Fruit fly (Drosophila melanogaster) whole organism, embryonic: Measurements from ENCODE around the gene CG5892.
A peak's percentile ranks its signal among the peaks of the same experiment; 100 is the strongest.

Source experiments
- Asciz ChIP-seq: fragments of 200-800 bp; sonication (Bioruptor generic); optimal IDR thresholded peaks from 2 replicates; lab custom pipeline; 2017; ENCODE audit warnings: missing biosample characterization, mild to moderate bottlenecking, missing genetic modification characterization, missing genetic modification reagents
- CG11695 ChIP-seq: fragments of 200-800 bp; sonication (Bioruptor generic); IDR thresholded peaks from 3 replicates; pipeline ENCODE4 v1.3.6; 2022; ENCODE audit warnings: missing biosample characterization, missing genetic modification characterization
- CG12155 ChIP-seq: fragments of 200-800 bp; sonication (Bioruptor generic); optimal IDR thresholded peaks from 3 replicates; lab custom pipeline; 2016; ENCODE audit warnings: missing biosample characterization, missing genetic modification characterization
- CG12391 ChIP-seq: fragments of 200-800 bp; sonication (Bioruptor generic); optimal IDR thresholded peaks from 3 replicates; lab custom pipeline; 2018; ENCODE audit warnings: missing biosample characterization, mild to moderate bottlenecking, missing genetic modification characterization, moderate library complexity
- CG1529 ChIP-seq: fragments of 200-800 bp; sonication (Bioruptor generic); optimal IDR thresholded peaks from 3 replicates; lab custom pipeline; 2018; ENCODE audit warnings: missing biosample characterization, missing genetic modification characterization
- CG16813 ChIP-seq: fragments of 200-800 bp; sonication (Bioruptor generic); IDR thresholded peaks from 3 replicates; pipeline ENCODE4 v1.3.6; 2022; ENCODE audit warnings: missing biosample characterization, missing genetic modification characterization; ENCODE audit not compliant: partially characterized antibody
- CG17328 ChIP-seq: fragments of 200-800 bp; sonication (Bioruptor generic); IDR thresholded peaks from 2 replicates; pipeline ENCODE4 v1.3.6; 2022; ENCODE audit warnings: missing biosample characterization, missing genetic modification characterization
- CG17829 ChIP-seq: fragments of 200-800 bp; optimal IDR thresholded peaks from 2 replicates; lab custom pipeline; 2019; ENCODE audit warnings: missing biosample characterization, mild to moderate bottlenecking, missing genetic modification characterization, moderate library complexity
- CG17912 ChIP-seq: fragments of 200-800 bp; sonication (Bioruptor generic); optimal IDR thresholded peaks from 2 replicates; lab custom pipeline; 2018; ENCODE audit warnings: missing biosample characterization, mild to moderate bottlenecking, missing genetic modification characterization
- CG32767 ChIP-seq: fragments of 200-800 bp; sonication (Bioruptor generic); IDR thresholded peaks from 2 replicates; pipeline ENCODE4 v1.3.6; 2022; ENCODE audit warnings: missing biosample characterization, missing genetic modification characterization
- CG33557 ChIP-seq: fragments of 200-800 bp; sonication (Bioruptor generic); optimal IDR thresholded peaks from 2 replicates; lab custom pipeline; 2019; ENCODE audit warnings: missing biosample characterization, mild to moderate bottlenecking, missing genetic modification characterization, moderate library complexity
- CG4617 ChIP-seq: fragments of 200-800 bp; sonication (Bioruptor generic); optimal IDR thresholded peaks from 3 replicates; lab custom pipeline; 2016; ENCODE audit warnings: missing biosample characterization, missing genetic modification characterization, borderline replicate concordance
- CG5953 ChIP-seq: fragments of 200-800 bp; sonication (Bioruptor generic); IDR thresholded peaks from 2 replicates; pipeline ENCODE4 v1.3.6; 2022; ENCODE audit warnings: missing biosample characterization, missing genetic modification characterization
- CG7745 ChIP-seq: fragments of 200-800 bp; sonication (Bioruptor generic); optimal IDR thresholded peaks from 2 replicates; lab custom pipeline; 2018; ENCODE audit warnings: missing biosample characterization, mild to moderate bottlenecking, missing genetic modification characterization, moderate library complexity
- CG7987 ChIP-seq: fragments of 200-800 bp; sonication (Bioruptor generic); optimal IDR thresholded peaks from 2 replicates; lab custom pipeline; 2018; ENCODE audit warnings: missing biosample characterization, mild to moderate bottlenecking, missing genetic modification characterization, moderate library complexity
- CG8290 ChIP-seq, 3 experiments: fragments of 200-800 bp; sonication (Bioruptor generic); optimal IDR thresholded peaks; 2 replicates each; lab custom pipeline; 2016 to 2019; ENCODE audit warnings: missing biosample characterization in 3 of 3, missing genetic modification characterization in 3 of 3, mild to moderate bottlenecking in 2 of 3, moderate library complexity in 1 of 3
- CG8765 ChIP-seq: fragments of 200-800 bp; sonication (Bioruptor generic); IDR thresholded peaks from 2 replicates; pipeline ENCODE4 v1.3.6; 2022; ENCODE audit warnings: missing biosample characterization, missing genetic modification characterization
- CrebB ChIP-seq: fragments of 200-800 bp; sonication (Bioruptor generic); optimal IDR thresholded peaks from 3 replicates; lab custom pipeline; 2018; ENCODE audit warnings: missing biosample characterization, mild to moderate bottlenecking, missing genetic modification characterization
- Dbx ChIP-seq: fragments of 200-800 bp; sonication (Bioruptor generic); IDR thresholded peaks from 3 replicates; pipeline ENCODE4 v1.3.6; 2022; ENCODE audit warnings: missing biosample characterization, missing genetic modification characterization
- Deaf1 ChIP-seq: fragments of 200-800 bp; optimal IDR thresholded peaks from 3 replicates; lab custom pipeline; 2019; ENCODE audit warnings: missing biosample characterization, mild to moderate bottlenecking, missing genetic modification characterization, moderate library complexity
- Dek ChIP-seq: fragments of 200-800 bp; sonication (Bioruptor generic); optimal IDR thresholded peaks from 3 replicates; lab custom pipeline; 2019; ENCODE audit warnings: missing biosample characterization, mild to moderate bottlenecking, missing genetic modification characterization, moderate library complexity
- Elba2 ChIP-seq: fragments of 200-800 bp; sonication (Bioruptor generic); optimal IDR thresholded peaks from 3 replicates; lab custom pipeline; 2016; ENCODE audit warnings: missing biosample characterization, missing genetic modification characterization
- Fer2 ChIP-seq: fragments of 200-800 bp; sonication (Bioruptor generic); optimal IDR thresholded peaks from 2 replicates; lab custom pipeline; 2018; ENCODE audit warnings: missing biosample characterization, mild to moderate bottlenecking, missing genetic modification characterization, moderate library complexity
- Hey ChIP-seq: fragments of 200-800 bp; sonication (Bioruptor generic); optimal IDR thresholded peaks from 3 replicates; lab custom pipeline; 2018; ENCODE audit warnings: missing biosample characterization, mild to moderate bottlenecking, missing genetic modification characterization
- MTF-1 ChIP-seq: fragments of 200-800 bp; sonication (Bioruptor generic); optimal IDR thresholded peaks from 2 replicates; lab custom pipeline; 2018; ENCODE audit warnings: missing biosample characterization, mild to moderate bottlenecking, missing genetic modification characterization, borderline replicate concordance
- Oaz ChIP-seq: fragments of 200-800 bp; sonication (Bioruptor generic); IDR thresholded peaks from 2 replicates; pipeline ENCODE4 v1.3.6; 2022; ENCODE audit warnings: missing biosample characterization, missing genetic modification characterization
- Side ChIP-seq: fragments of 200-800 bp; sonication (Bioruptor generic); optimal IDR thresholded peaks from 2 replicates; lab custom pipeline; 2016; ENCODE audit warnings: missing biosample characterization, missing genetic modification characterization
- Taf1 ChIP-seq: fragments of 200-800 bp; sonication (Bioruptor generic); IDR thresholded peaks from 2 replicates; pipeline ENCODE4 v1.3.6; 2022; ENCODE audit warnings: missing biosample characterization, missing genetic modification characterization
- abd-A ChIP-seq: fragments of 200-800 bp; sonication (Bioruptor generic); optimal IDR thresholded peaks from 3 replicates; lab custom pipeline; 2019; ENCODE audit warnings: missing biosample characterization, mild to moderate bottlenecking, missing genetic modification characterization, moderate library complexity
- al ChIP-seq: fragments of 200-800 bp; sonication (Bioruptor generic); IDR thresholded peaks from 2 replicates; pipeline ENCODE4 v1.3.6; 2022; ENCODE audit warnings: missing biosample characterization, missing genetic modification characterization
- ato ChIP-seq: fragments of 200-800 bp; sonication (Bioruptor generic); IDR thresholded peaks from 2 replicates; pipeline ENCODE4 v1.3.6; 2022; ENCODE audit warnings: missing biosample characterization, missing genetic modification characterization; ENCODE audit not compliant: partially characterized antibody
- br ChIP-seq: fragments of >200 bp; optimal IDR thresholded peaks from 2 replicates; lab custom pipeline; 2017
- dm ChIP-seq: fragments of 200-800 bp; sonication (Bioruptor generic); optimal IDR thresholded peaks from 3 replicates; lab custom pipeline; 2016; ENCODE audit warnings: missing biosample characterization, missing genetic modification characterization
- dysf ChIP-seq: fragments of 200-800 bp; sonication (Bioruptor generic); IDR thresholded peaks from 3 replicates; pipeline ENCODE4 v1.3.6; 2022; ENCODE audit warnings: missing biosample characterization, missing genetic modification characterization
- eyg ChIP-seq: fragments of 200-800 bp; sonication (Bioruptor generic); optimal IDR thresholded peaks from 3 replicates; lab custom pipeline; 2016; ENCODE audit warnings: missing biosample characterization, missing genetic modification characterization
- insv ChIP-seq, 2 experiments: fragments of 200-800 bp; sonication (Bioruptor generic); optimal IDR thresholded peaks; 3 replicates each; lab custom pipeline; 2016 to 2018; ENCODE audit warnings: missing biosample characterization in 2 of 2, missing genetic modification characterization in 2 of 2
- jumu ChIP-seq: fragments of 200-800 bp; sonication (Bioruptor generic); optimal IDR thresholded peaks from 3 replicates; lab custom pipeline; 2016; ENCODE audit warnings: missing biosample characterization, missing genetic modification characterization
- kay ChIP-seq: fragments of 200-800 bp; sonication (Bioruptor generic); optimal IDR thresholded peaks from 2 replicates; lab custom pipeline; 2016; ENCODE audit warnings: missing biosample characterization, missing genetic modification characterization
- lov ChIP-seq, 2 experiments: fragments of 200-800 bp in 1 of 2; fragments of >200 bp in 1 of 2; sonication (Bioruptor generic) in 1 of 2; IDR thresholded peaks in 1 of 2; optimal IDR thresholded peaks in 1 of 2; 2 replicates in 1 of 2; 3 replicates in 1 of 2; pipeline versions ENCODE4 v1.3.6 to Lab custom; 2017 to 2022; ENCODE audit warnings: missing biosample characterization in 1 of 2, missing genetic modification characterization in 1 of 2
- pfk ChIP-seq: fragments of 200-800 bp; sonication (Bioruptor generic); optimal IDR thresholded peaks from 2 replicates; lab custom pipeline; 2018; ENCODE audit warnings: missing biosample characterization, mild to moderate bottlenecking, missing genetic modification characterization, moderate library complexity
- pita ChIP-seq: fragments of 200-800 bp; sonication (Bioruptor generic); optimal IDR thresholded peaks from 2 replicates; lab custom pipeline; 2017; ENCODE audit warnings: missing biosample characterization, mild to moderate bottlenecking, missing genetic modification characterization
- psq ChIP-seq: fragments of 200-800 bp; sonication (Bioruptor generic); optimal IDR thresholded peaks from 2 replicates; lab custom pipeline; 2017; ENCODE audit warnings: missing biosample characterization, missing genetic modification characterization
- ranshi ChIP-seq: fragments of 200-800 bp; sonication (Bioruptor generic); IDR thresholded peaks from 2 replicates; pipeline ENCODE4 v1.3.6; 2022; ENCODE audit warnings: missing biosample characterization, missing genetic modification characterization
- sr ChIP-seq: fragments of 200-800 bp; sonication (Bioruptor generic); IDR thresholded peaks from 3 replicates; pipeline ENCODE4 v1.3.6; 2022; ENCODE audit warnings: missing biosample characterization, missing genetic modification characterization
- ssp ChIP-seq: fragments of 200-800 bp; sonication (Bioruptor generic); IDR thresholded peaks from 2 replicates; pipeline ENCODE4 v1.3.6; 2022; ENCODE audit warnings: missing biosample characterization, missing genetic modification characterization
- stc ChIP-seq: fragments of 200-800 bp; sonication (Bioruptor generic); IDR thresholded peaks from 2 replicates; pipeline ENCODE4 v1.3.6; 2022; ENCODE audit warnings: missing biosample characterization, missing genetic modification characterization
- unpg ChIP-seq: fragments of 200-800 bp; sonication (Bioruptor generic); optimal IDR thresholded peaks from 3 replicates; lab custom pipeline; 2018; ENCODE audit warnings: missing biosample characterization, mild to moderate bottlenecking, missing genetic modification characterization, moderate library complexity
- vvl ChIP-seq: fragments of 200-800 bp; sonication (Bioruptor generic); IDR thresholded peaks from 2 replicates; pipeline ENCODE4 v1.3.6; 2022; ENCODE audit warnings: missing biosample characterization, missing genetic modification characterization

CG5892 gene

dm6 chr3R:21203660-21204499, 38.5 kb upstream of the CG5892 start (continued):
- TF ChIP-seq insv (GFP tag; optimal IDR thresholded peaks at IDR 0.05; lab: Kevin White, UChicago) (peak in 1 of 2 experiments; percentile 37), CG16813 (no peak), CG4617 (GFP tag; lab: Kevin White, UChicago) (no peak), CG8765 (GFP tag; lab: Robert Waterston, UW) (no peak), Oaz (no peak), al (no peak), CG11695 (0 out of 3 replicates have a peak, but pooled peaks have one; percentile 48), Asciz (GFP tag; lab: Kevin White, UChicago) (peak; percentile 86), pfk (GFP tag; lab: Kevin White, UChicago) (peak; percentile 86), CG12391 (tag; lab: Kevin White, UChicago) (no peak), unpg (peak; percentile 67), kay (GFP tag; lab: Kevin White, UChicago) (no peak), dm (GFP tag; lab: Kevin White, UChicago) (no peak), ranshi (peak; percentile 38; the same call in 1 of the 2 replicates), CG7745 (tag; lab: Kevin White, UChicago) (peak; percentile 73), sr (GFP tag; lab: Robert Waterston, UW) (peak; percentile 72; the same call in 2 of the 3 replicates), Fer2 (tag; lab: Kevin White, UChicago) (no peak), abd-A (tag; lab: Kevin White, UChicago) (peak; percentile 34), Dek (tag; lab: Kevin White, UChicago) (no peak), vvl (GFP tag; lab: Robert Waterston, UW) (peak; percentile 61; the same call in 1 of the 2 replicates), CrebB (tag; lab: Kevin White, UChicago) (peak; percentile 90), CG7987 (GFP tag; lab: Kevin White, UChicago) (peak; percentile 86), CG17829 (peak; percentile 6), br (no peak), CG32767 (GFP tag; lab: Robert Waterston, UW) (no peak), CG5953 (peak; percentile 48; the same call in 1 of the 2 replicates), CG33557 (GFP tag; lab: Kevin White, UChicago) (peak; percentile 95), CG17328 (GFP tag; lab: Robert Waterston, UW) (peak; percentile 18; the same call in 1 of the 2 replicates), Side (GFP tag; lab: Kevin White, UChicago) (no peak), ato (no peak), jumu (GFP tag; lab: Kevin White, UChicago) (no peak), MTF-1 (GFP tag; lab: Kevin White, UChicago) (peak; percentile 88), Deaf1 (no peak), Hey (peak; percentile 53), dysf (no peak), CG12155 (GFP tag; lab: Kevin White, UChicago) (no peak), eyg (GFP tag; lab: Kevin White, UChicago) (no peak), stc (GFP tag; lab: Robert Waterston, UW) (peak; percentile 50; the same call in 1 of the 2 replicates), lov (optimal IDR thresholded peaks at IDR 0.05; lab: Kevin White, UChicago) (no peak), lov (GFP tag; IDR thresholded peaks at IDR 0.05; lab: Robert Waterston, UW) (0 out of 3 replicates have a peak, but pooled peaks have one; percentile 72), Dbx (GFP tag; lab: Robert Waterston, UW) (no peak), Elba2 (GFP tag; lab: Kevin White, UChicago) (no peak), pita (GFP tag; lab: Kevin White, UChicago) (no peak), CG8290 (GFP tag; optimal IDR thresholded peaks at IDR 0.05; lab: Kevin White, UChicago) (no peak), CG8290 (tag; optimal IDR thresholded peaks at IDR 0.05; lab: Kevin White, UChicago) (peak in 1 of 2 experiments; percentile 97), ssp (GFP tag; lab: Robert Waterston, UW) (no peak), CG1529 (GFP tag; lab: Kevin White, UChicago) (peak; percentile 42), Taf1 (GFP tag; lab: Robert Waterston, UW) (no peak), CG17912 (peak; percentile 97), psq (GFP tag; lab: Kevin White, UChicago) (no peak)
